Fruit fly (Drosophila melanogaster) whole organism, embryonic: Measurements from ENCODE around the gene Src64B.

Source experiments
- CG10431 ChIP-seq: fragments of 200-800 bp; sonication (Bioruptor generic); optimal IDR thresholded peaks from 3 replicates; lab custom pipeline; 2018; ENCODE audit warnings: missing biosample characterization, mild to moderate bottlenecking, missing genetic modification characterization
- CG11247 ChIP-seq: fragments of 200-800 bp; sonication (Bioruptor generic); IDR thresholded peaks from 2 replicates; pipeline ENCODE4 v1.3.6; 2022; ENCODE audit warnings: missing biosample characterization, missing genetic modification characterization
- CG11723 ChIP-seq: fragments of 200-800 bp; sonication (Bioruptor generic); optimal IDR thresholded peaks from 2 replicates; lab custom pipeline; 2017; ENCODE audit warnings: missing biosample characterization, mild to moderate bottlenecking, missing genetic modification characterization
- CG12071 ChIP-seq: fragments of 200-800 bp; sonication (Bioruptor generic); optimal IDR thresholded peaks from 3 replicates; lab custom pipeline; 2018; ENCODE audit warnings: missing biosample characterization, mild to moderate bottlenecking, missing genetic modification characterization
- CG13123 ChIP-seq: fragments of 200-800 bp; sonication (Bioruptor generic); optimal IDR thresholded peaks from 2 replicates; lab custom pipeline; 2016; ENCODE audit warnings: missing biosample characterization, missing genetic modification characterization
- CG13775 ChIP-seq: fragments of 200-800 bp; sonication (Bioruptor generic); optimal IDR thresholded peaks from 3 replicates; lab custom pipeline; 2017; ENCODE audit warnings: missing biosample characterization, mild to moderate bottlenecking, missing genetic modification characterization
- CG14860 ChIP-seq: fragments of 200-800 bp; sonication (Bioruptor generic); IDR thresholded peaks from 3 replicates; pipeline ENCODE4 v1.3.6; 2022; ENCODE audit warnings: missing biosample characterization, missing genetic modification characterization; ENCODE audit not compliant: partially characterized antibody
- CG14965 ChIP-seq: fragments of 200-800 bp; sonication (Bioruptor generic); optimal IDR thresholded peaks from 2 replicates; lab custom pipeline; 2016; ENCODE audit warnings: missing biosample characterization, missing genetic modification characterization, borderline replicate concordance
- CG15011 ChIP-seq: fragments of 200-800 bp; sonication (Bioruptor generic); optimal IDR thresholded peaks from 3 replicates; lab custom pipeline; 2018; ENCODE audit warnings: missing biosample characterization, mild to moderate bottlenecking, missing genetic modification characterization
- CG1602 ChIP-seq: fragments of 200-800 bp; sonication (Bioruptor generic); optimal IDR thresholded peaks from 3 replicates; lab custom pipeline; 2016; ENCODE audit warnings: missing biosample characterization, missing genetic modification characterization
- CG17361 ChIP-seq: fragments of 200-800 bp; sonication (Bioruptor generic); IDR thresholded peaks from 3 replicates; pipeline ENCODE4 v1.3.6; 2022; ENCODE audit warnings: missing biosample characterization, missing genetic modification characterization
- CG17829 ChIP-seq: fragments of 200-800 bp; optimal IDR thresholded peaks from 2 replicates; lab custom pipeline; 2019; ENCODE audit warnings: missing biosample characterization, mild to moderate bottlenecking, missing genetic modification characterization, moderate library complexity
- CG18476 ChIP-seq: fragments of 200-800 bp; sonication (Bioruptor generic); optimal IDR thresholded peaks from 2 replicates; lab custom pipeline; 2016; ENCODE audit warnings: missing biosample characterization, mild to moderate bottlenecking, missing genetic modification characterization
- CG31365 ChIP-seq: fragments of 200-800 bp; sonication (Bioruptor generic); optimal IDR thresholded peaks from 2 replicates; lab custom pipeline; 2018; ENCODE audit warnings: missing biosample characterization, mild to moderate bottlenecking, missing genetic modification characterization
- CG31388 ChIP-seq: fragments of 200-800 bp; sonication (Bioruptor generic); optimal IDR thresholded peaks from 2 replicates; lab custom pipeline; 2016; ENCODE audit warnings: missing biosample characterization, missing genetic modification characterization
- CG33213 ChIP-seq: fragments of 200-800 bp; sonication (Bioruptor generic); optimal IDR thresholded peaks from 3 replicates; lab custom pipeline; 2016; ENCODE audit warnings: missing biosample characterization, missing genetic modification characterization
- CG33557 ChIP-seq: fragments of 200-800 bp; sonication (Bioruptor generic); optimal IDR thresholded peaks from 2 replicates; lab custom pipeline; 2019; ENCODE audit warnings: missing biosample characterization, mild to moderate bottlenecking, missing genetic modification characterization, moderate library complexity
- CG4282 ChIP-seq: fragments of 200-800 bp; sonication (Bioruptor generic); optimal IDR thresholded peaks from 2 replicates; lab custom pipeline; 2016; ENCODE audit warnings: missing biosample characterization, missing genetic modification characterization
- CG4328 ChIP-seq: fragments of 200-800 bp; sonication (Bioruptor generic); optimal IDR thresholded peaks from 3 replicates; lab custom pipeline; 2017; ENCODE audit warnings: missing biosample characterization, missing genetic modification reagents, missing genetic modification characterization
- CG6175 ChIP-seq: fragments of 200-800 bp; sonication (Bioruptor generic); IDR thresholded peaks from 3 replicates; pipeline ENCODE4 v1.3.6; 2022; ENCODE audit warnings: missing biosample characterization, missing genetic modification characterization
- CG6254 ChIP-seq: fragments of 200-800 bp; sonication (Bioruptor generic); optimal IDR thresholded peaks from 3 replicates; lab custom pipeline; 2017; ENCODE audit warnings: mild to moderate bottlenecking, missing biosample characterization, missing genetic modification reagents, missing genetic modification characterization
- CG6272 ChIP-seq: fragments of 200-800 bp; sonication (Bioruptor generic); IDR thresholded peaks from 2 replicates; pipeline ENCODE4 v1.3.6; 2022; ENCODE audit warnings: missing biosample characterization, missing genetic modification characterization
- CG6683 ChIP-seq: fragments of 200-800 bp; sonication (Bioruptor generic); optimal IDR thresholded peaks from 2 replicates; lab custom pipeline; 2017; ENCODE audit warnings: missing biosample characterization, mild to moderate bottlenecking, missing genetic modification characterization, missing genetic modification reagents
- CG6813 ChIP-seq: fragments of 200-800 bp; sonication (Bioruptor generic); optimal IDR thresholded peaks from 2 replicates; lab custom pipeline; 2017; ENCODE audit warnings: missing biosample characterization, missing genetic modification characterization, mild to moderate bottlenecking, moderate library complexity, missing genetic modification reagents
- CG7963 ChIP-seq: fragments of 200-800 bp; sonication (Bioruptor generic); IDR thresholded peaks from 3 replicates; pipeline ENCODE4 v1.3.6; 2022; ENCODE audit warnings: missing biosample characterization, missing genetic modification characterization; ENCODE audit not compliant: partially characterized antibody
- CkIIα-i1 ChIP-seq: fragments of 200-800 bp; sonication (Bioruptor generic); IDR thresholded peaks from 2 replicates; pipeline ENCODE4 v1.3.6; 2022; ENCODE audit warnings: missing biosample characterization, missing genetic modification characterization
- Eip74EF ChIP-seq, 2 experiments: fragments of 200-800 bp in 1 of 2; fragments of >200 bp in 1 of 2; sonication (Bioruptor generic) in 1 of 2; optimal IDR thresholded peaks; 2 replicates each; lab custom pipeline; 2017 to 2019; ENCODE audit warnings: missing biosample characterization in 2 of 2, missing genetic modification characterization in 2 of 2, mild to moderate bottlenecking in 1 of 2, moderate library complexity in 1 of 2
- Elba2 ChIP-seq: fragments of 200-800 bp; sonication (Bioruptor generic); optimal IDR thresholded peaks from 3 replicates; lab custom pipeline; 2016; ENCODE audit warnings: missing biosample characterization, missing genetic modification characterization
- Fer3 ChIP-seq: fragments of 200-800 bp; sonication (Bioruptor generic); optimal IDR thresholded peaks from 2 replicates; lab custom pipeline; 2018; ENCODE audit warnings: missing biosample characterization, mild to moderate bottlenecking, missing genetic modification characterization, moderate library complexity
- Gsc ChIP-seq: fragments of 200-800 bp; sonication (Bioruptor generic); IDR thresholded peaks from 2 replicates; pipeline ENCODE4 v1.3.6; 2022; ENCODE audit warnings: missing biosample characterization, missing genetic modification characterization
- Hand ChIP-seq: fragments of 200-800 bp; sonication (Bioruptor generic); optimal IDR thresholded peaks from 2 replicates; lab custom pipeline; 2017; ENCODE audit warnings: mild to moderate bottlenecking, missing biosample characterization, missing genetic modification reagents, missing genetic modification characterization
- Opbp ChIP-seq: fragments of 200-800 bp; sonication (Bioruptor generic); IDR thresholded peaks from 3 replicates; pipeline ENCODE4 v1.3.6; 2022; ENCODE audit warnings: missing biosample characterization, missing genetic modification characterization; ENCODE audit not compliant: partially characterized antibody
- Sox102F ChIP-seq: fragments of 200-800 bp; sonication (Bioruptor generic); optimal IDR thresholded peaks from 2 replicates; lab custom pipeline; 2018; ENCODE audit warnings: missing biosample characterization, mild to moderate bottlenecking, missing genetic modification characterization, moderate library complexity
- Spps ChIP-seq: fragments of 200-800 bp; sonication (Bioruptor generic); optimal IDR thresholded peaks from 2 replicates; lab custom pipeline; 2018; ENCODE audit warnings: missing biosample characterization, mild to moderate bottlenecking, missing genetic modification characterization
- Usf ChIP-seq: fragments of 200-800 bp; sonication (Bioruptor generic); optimal IDR thresholded peaks from 2 replicates; lab custom pipeline; 2017; ENCODE audit warnings: missing genotype, missing biosample characterization, missing genetic modification characterization
- abd-A ChIP-seq: fragments of 200-800 bp; sonication (Bioruptor generic); optimal IDR thresholded peaks from 3 replicates; lab custom pipeline; 2019; ENCODE audit warnings: missing biosample characterization, mild to moderate bottlenecking, missing genetic modification characterization, moderate library complexity
- bowl ChIP-seq: fragments of 200-800 bp; sonication (Bioruptor generic); IDR thresholded peaks from 2 replicates; pipeline ENCODE4 v1.3.6; 2022; ENCODE audit warnings: missing biosample characterization, missing genetic modification characterization
- btn ChIP-seq: fragments of 200-800 bp; sonication (Bioruptor generic); optimal IDR thresholded peaks from 2 replicates; lab custom pipeline; 2016; ENCODE audit warnings: missing biosample characterization, missing genetic modification characterization
- grau ChIP-seq: fragments of 200-800 bp; optimal IDR thresholded peaks from 3 replicates; lab custom pipeline; 2019; ENCODE audit warnings: missing biosample characterization, mild to moderate bottlenecking, missing genetic modification characterization, moderate library complexity
- gsb ChIP-seq: fragments of 200-800 bp; sonication (Bioruptor generic); IDR thresholded peaks from 2 replicates; pipeline ENCODE4 v1.3.6; 2022; ENCODE audit warnings: missing biosample characterization, missing genetic modification characterization
- kni ChIP-seq: fragments of 200-800 bp; sonication (Bioruptor generic); optimal IDR thresholded peaks from 3 replicates; lab custom pipeline; 2017; ENCODE audit warnings: mild to moderate bottlenecking, missing biosample characterization, missing genetic modification reagents, missing genetic modification characterization
- lab ChIP-seq: fragments of 200-800 bp; sonication (Bioruptor generic); optimal IDR thresholded peaks from 3 replicates; lab custom pipeline; 2017; ENCODE audit warnings: missing biosample characterization, missing genetic modification characterization, mild to moderate bottlenecking, moderate library complexity, missing genetic modification reagents
- lola ChIP-seq, 3 experiments: fragments of >200 bp in 2 of 3; fragments of 200-800 bp in 1 of 3; sonication (Bioruptor generic) in 1 of 3; optimal IDR thresholded peaks; 2 replicates each; lab custom pipeline; 2017 to 2019; ENCODE audit warnings: missing biosample characterization in 3 of 3, missing genetic modification characterization in 3 of 3, mild to moderate bottlenecking in 1 of 3, moderate library complexity in 1 of 3
- luna ChIP-seq: fragments of 200-800 bp; sonication (Bioruptor generic); optimal IDR thresholded peaks from 2 replicates; lab custom pipeline; 2016; ENCODE audit warnings: missing biosample characterization, missing genetic modification characterization
- onecut ChIP-seq: fragments of 200-800 bp; sonication (Bioruptor generic); IDR thresholded peaks from 2 replicates; pipeline ENCODE4 v1.3.6; 2022; ENCODE audit warnings: missing biosample characterization, missing genetic modification characterization
- pzg ChIP-seq: fragments of 200-800 bp; sonication (Bioruptor generic); optimal IDR thresholded peaks from 3 replicates; lab custom pipeline; 2018; ENCODE audit warnings: missing biosample characterization, mild to moderate bottlenecking, missing genetic modification characterization, moderate library complexity
- sug ChIP-seq: fragments of 200-800 bp; optimal IDR thresholded peaks from 2 replicates; lab custom pipeline; 2019; ENCODE audit warnings: missing biosample characterization, mild to moderate bottlenecking, missing genetic modification characterization, moderate library complexity
- vvl ChIP-seq: fragments of 200-800 bp; sonication (Bioruptor generic); IDR thresholded peaks from 2 replicates; pipeline ENCODE4 v1.3.6; 2022; ENCODE audit warnings: missing biosample characterization, missing genetic modification characterization
- wor ChIP-seq: fragments of 200-800 bp; sonication (Bioruptor generic); IDR thresholded peaks from 2 replicates; pipeline ENCODE4 v1.3.6; 2022; ENCODE audit warnings: missing biosample characterization, missing genetic modification characterization
- zen ChIP-seq: fragments of 200-800 bp; sonication (Bioruptor generic); optimal IDR thresholded peaks from 3 replicates; lab custom pipeline; 2018; ENCODE audit warnings: missing biosample characterization, mild to moderate bottlenecking, missing genetic modification characterization, moderate library complexity

Gene Src64B

dm6 chr3L:4613083-4613482 is 12.9 kb downstream of the Src64B start (continued):
- TF ChIP-seq Fer3 (peak; percentile 93), Spps (tag; lab: Kevin White, UChicago) (peak; percentile 88), zen (tag; lab: Kevin White, UChicago) (peak; percentile 94), CG7963 (GFP tag; lab: Robert Waterston, UW) (no peak), CkIIα-i1 (GFP tag; lab: Robert Waterston, UW) (peak; percentile 63; the same call in 1 of the 2 replicates), CG17361 (peak; percentile 95), bowl (GFP tag; lab: Robert Waterston, UW) (peak; percentile 71; the same call in 1 of the 2 replicates), CG6813 (peak; percentile 96), CG31365 (tag; lab: Kevin White, UChicago) (peak; percentile 85), btn (GFP tag; lab: Kevin White, UChicago) (peak; percentile 88), CG4282 (no peak), sug (tag; lab: Kevin White, UChicago) (peak; percentile 72), CG6254 (GFP tag; lab: Kevin White, UChicago) (peak; percentile 95), CG4328 (GFP tag; lab: Kevin White, UChicago) (peak; percentile 56), kni (GFP tag; lab: Kevin White, UChicago) (peak; percentile 85), CG12071 (GFP tag; lab: Kevin White, UChicago) (peak; percentile 91), Eip74EF (GFP tag; optimal IDR thresholded peaks at IDR 0.05; lab: Kevin White, UChicago) (peak in 1 of 2 experiments; percentile 98), CG14965 (GFP tag; lab: Kevin White, UChicago) (peak; percentile 66), abd-A (tag; lab: Kevin White, UChicago) (peak; percentile 58), vvl (peak; percentile 98), CG33213 (GFP tag; lab: Kevin White, UChicago) (peak; percentile 83), gsb (GFP tag; lab: Robert Waterston, UW) (peak; percentile 90), wor (GFP tag; lab: Robert Waterston, UW) (peak; percentile 85), CG17829 (tag; lab: Kevin White, UChicago) (peak; percentile 95), CG31388 (GFP tag; lab: Kevin White, UChicago) (peak; percentile 85), lab (GFP tag; lab: Kevin White, UChicago) (peak; percentile 97), CG1602 (peak; percentile 81), luna (GFP tag; lab: Kevin White, UChicago) (peak; percentile 66), CG13123 (GFP tag; lab: Kevin White, UChicago) (peak; percentile 84), CG11723 (peak; percentile 86), lola (GFP tag; optimal IDR thresholded peaks at IDR 0.05; lab: Kevin White, UChicago) (peak in 1 of 3 experiments; percentile 90), Elba2 (GFP tag; lab: Kevin White, UChicago) (peak; percentile 14), Hand (peak; percentile 72), Gsc (peak; percentile 56), CG15011 (peak; percentile 88)

- TF ChIP-seq CG10431 (GFP tag; lab: Kevin White, UChicago) (no peak), kni (GFP tag; lab: Kevin White, UChicago) (no peak), CG13775 (GFP tag; lab: Kevin White, UChicago) (peak; percentile 42), Opbp (GFP tag; lab: Robert Waterston, UW) (no peak), CG6175 (GFP tag; lab: Robert Waterston, UW) (no peak), grau (peak; percentile 52), CG33557 (GFP tag; lab: Kevin White, UChicago) (peak; percentile 31), Sox102F (GFP tag; lab: Kevin White, UChicago) (peak; percentile 79), Fer3 (peak; percentile 12), CG11247 (GFP tag; lab: Robert Waterston, UW) (peak; percentile 55), CG18476 (peak; percentile 53), onecut (GFP tag; lab: Robert Waterston, UW) (peak; percentile 65), CG6272 (GFP tag; lab: Robert Waterston, UW) (peak; percentile 49; the same call in 1 of the 2 replicates), vvl (peak; percentile 91), pzg (GFP tag; lab: Kevin White, UChicago) (no peak), Usf (peak; percentile 20), CG6683 (GFP tag; lab: Kevin White, UChicago) (peak; percentile 9), CG14860 (GFP tag; lab: Robert Waterston, UW) (no peak)
Observed at dm6 chr3L:4611311-4611710, 14.7 kb downstream of the Src64B start.
